Worm (Caenorhabditis elegans): ENCODE data around the gene srlf-14.

srlf-14 gene

DNA sequence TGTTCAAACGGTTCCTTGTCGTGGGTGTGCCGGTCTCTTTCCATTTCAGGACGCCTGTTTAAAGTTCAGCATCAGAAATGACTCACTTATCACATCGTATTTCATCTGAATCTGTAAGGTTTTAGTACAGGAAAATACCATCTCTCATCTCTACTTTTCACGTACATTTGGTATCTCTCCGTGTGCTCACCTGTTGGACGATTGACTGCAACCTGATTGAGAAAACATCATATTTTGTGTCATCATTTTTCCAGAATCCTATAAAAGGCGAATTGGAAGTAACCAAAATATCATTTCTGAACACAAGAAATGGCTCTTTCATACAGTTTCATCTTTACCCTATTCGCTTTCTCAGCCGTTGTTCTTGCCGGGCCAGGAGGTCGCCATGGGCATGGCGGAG, 5.9 kb upstream of the srlf-14 start, which contains the start of gene srlf-30:
TSS of gene srlf-30 (plus strand) at position 301 of the 400 bp plus-strand sequence.
- TF ChIP-seq ceh-36 (tag; optimal IDR thresholded peaks at IDR 0.05) (no peak), hnd-1 (tag; optimal IDR thresholded peaks at IDR 0.05) (no peak), hmg-4 (GFP tag; optimal IDR thresholded peaks at IDR 0.05) (no peak), aly-1 (tag; optimal IDR thresholded peaks at IDR 0.05) (no peak), tbx-11 (GFP tag; IDR thresholded peaks at IDR 0.05) (no peak), scrt-1 (GFP tag; IDR thresholded peaks at IDR 0.05) (no peak), flt-1 (GFP tag; IDR thresholded peaks at IDR 0.05) (no peak), tbx-37 (GFP tag; conservative IDR thresholded peaks at IDR 0.05) (no peak), hmbx-1 (tag; optimal IDR thresholded peaks at IDR 0.05) (no peak), pes-1 (GFP tag; IDR thresholded peaks at IDR 0.05) (no peak), ceh-13 (GFP tag; optimal IDR thresholded peaks at IDR 0.05) (no peak), ama-1 (optimal IDR thresholded peaks at IDR 0.05) (no peak), tra-4 (tag; optimal IDR thresholded peaks at IDR 0.05) (no peak), ets-7 (tag; optimal IDR thresholded peaks at IDR 0.05) (no peak), sea-1 (GFP tag; conservative IDR thresholded peaks at IDR 0.05) (no peak), B0310.2 (tag; optimal IDR thresholded peaks at IDR 0.05) (no peak)

- TF ChIP-seq hmg-4 (GFP tag; optimal IDR thresholded peaks at IDR 0.05): no peak
- TF ChIP-seq flt-1 (GFP tag; IDR thresholded peaks at IDR 0.05): no peak
- TF ChIP-seq tra-4 (tag; optimal IDR thresholded peaks at IDR 0.05): no peak
These were observed 4.9 kb upstream of the srlf-14 start, which contains the start of the genes F13E9.9 and F13E9.19 for ce11 chrIV:10899091-10899490. TSS of gene F13E9.9 (minus strand) at chrIV:10899191. TSS of gene F13E9.19 (plus strand) at chrIV:10899406.

- TF ChIP-seq F13C5.2 (tag; optimal IDR thresholded peaks at IDR 0.05) (no peak), ama-1 (optimal IDR thresholded peaks at IDR 0.05) (no peak), scrt-1 (GFP tag; IDR thresholded peaks at IDR 0.05) (no peak), flt-1 (GFP tag; IDR thresholded peaks at IDR 0.05) (no peak), ceh-36 (tag; optimal IDR thresholded peaks at IDR 0.05) (no peak), tbx-37 (GFP tag; conservative IDR thresholded peaks at IDR 0.05) (no peak)
These were observed 4.0 kb upstream of the srlf-14 start for ce11 chrIV:10898160-10898559.

ce11 chrIV:10896512-10896911, 2.4 kb upstream of the srlf-14 start, which contains the start of gene srlf-13:
TSS of gene srlf-13 (minus strand) at chrIV:10896612.
- TF ChIP-seq hmbx-1 (tag; optimal IDR thresholded peaks at IDR 0.05) (no peak), tra-4 (tag; optimal IDR thresholded peaks at IDR 0.05) (no peak), ceh-13 (GFP tag; optimal IDR thresholded peaks at IDR 0.05) (no peak), flt-1 (GFP tag; IDR thresholded peaks at IDR 0.05) (no peak), hmg-4 (GFP tag; optimal IDR thresholded peaks at IDR 0.05) (no peak), sea-1 (GFP tag; conservative IDR thresholded peaks at IDR 0.05) (no peak), aly-1 (tag; optimal IDR thresholded peaks at IDR 0.05) (no peak), pes-1 (GFP tag; IDR thresholded peaks at IDR 0.05) (no peak), tbx-37 (GFP tag; conservative IDR thresholded peaks at IDR 0.05) (no peak), ceh-36 (tag; optimal IDR thresholded peaks at IDR 0.05) (no peak), B0310.2 (tag; optimal IDR thresholded peaks at IDR 0.05) (no peak), ama-1 (optimal IDR thresholded peaks at IDR 0.05) (no peak), hnd-1 (tag; optimal IDR thresholded peaks at IDR 0.05) (no peak), scrt-1 (GFP tag; IDR thresholded peaks at IDR 0.05) (no peak), ets-7 (tag; optimal IDR thresholded peaks at IDR 0.05) (no peak)

DNA sequence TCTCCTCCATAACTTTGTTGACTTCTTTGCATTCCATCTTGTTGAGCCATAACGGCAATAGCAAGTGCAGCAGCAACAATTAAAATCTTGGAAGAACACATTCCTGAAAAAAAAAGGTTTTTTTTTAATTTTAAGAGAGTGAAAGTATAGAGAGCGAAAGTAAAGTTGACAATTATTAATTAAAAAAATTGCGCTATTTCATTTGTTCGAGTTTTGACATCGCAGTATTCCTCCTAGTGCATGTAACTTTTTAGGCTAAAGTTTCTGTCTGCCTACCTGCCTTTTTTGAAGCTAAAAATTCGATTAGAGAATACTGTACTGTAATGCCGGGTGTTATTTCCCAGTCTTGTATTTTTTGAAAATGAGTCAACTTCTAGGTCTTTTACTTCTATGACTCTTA, 2.2 kb downstream of the srlf-14 start, which contains the start of gene srlf-12:
TSS of gene srlf-12 (minus strand) at position 101 of the 400 bp plus-strand sequence.
- no peak for TF ChIP-seq hmbx-1 (tag; optimal IDR thresholded peaks at IDR 0.05)
- TF ChIP-seq aly-1 (tag; optimal IDR thresholded peaks at IDR 0.05): no peak
- no peak for TF ChIP-seq sea-1 (GFP tag; conservative IDR thresholded peaks at IDR 0.05)

ce11 chrIV:10889820-10890462, 4.2 kb downstream of the srlf-14 start, which contains the start of gene F13E9.15:
TSS of gene F13E9.15 (minus strand) at chrIV:10889870.
- no peak for TF ChIP-seq hnd-1 (tag; optimal IDR thresholded peaks at IDR 0.05)
- TF ChIP-seq tra-4 (tag; optimal IDR thresholded peaks at IDR 0.05): no peak
- no peak for TF ChIP-seq ceh-36 (tag; optimal IDR thresholded peaks at IDR 0.05)
- TF ChIP-seq sea-1 (GFP tag; conservative IDR thresholded peaks at IDR 0.05): no peak
- TF ChIP-seq flt-1 (GFP tag; IDR thresholded peaks at IDR 0.05): no peak
- TF ChIP-seq pes-1 (GFP tag; IDR thresholded peaks at IDR 0.05): no peak
- TF ChIP-seq ets-7 (tag; optimal IDR thresholded peaks at IDR 0.05): no peak
- TF ChIP-seq tbx-37 (GFP tag; conservative IDR thresholded peaks at IDR 0.05): no peak
- TF ChIP-seq ceh-13 (GFP tag; optimal IDR thresholded peaks at IDR 0.05): no peak
- no peak for TF ChIP-seq ama-1 (optimal IDR thresholded peaks at IDR 0.05)
- no peak for TF ChIP-seq F13C5.2 (tag; optimal IDR thresholded peaks at IDR 0.05)
- TF ChIP-seq hmbx-1 (tag; optimal IDR thresholded peaks at IDR 0.05): no peak
- TF ChIP-seq scrt-1 (GFP tag; IDR thresholded peaks at IDR 0.05): no peak
- no peak for TF ChIP-seq tbx-11 (GFP tag; IDR thresholded peaks at IDR 0.05)

ce11 chrIV:10887285-10887684, 6.9 kb downstream of the srlf-14 start, which contains the start of gene F13E9.16:
TSS of gene F13E9.16 (minus strand) at chrIV:10887385.
- TF ChIP-seq ceh-36 (tag; optimal IDR thresholded peaks at IDR 0.05): no peak
- no peak for TF ChIP-seq tra-4 (tag; optimal IDR thresholded peaks at IDR 0.05)
- no peak for TF ChIP-seq aly-1 (tag; optimal IDR thresholded peaks at IDR 0.05)
- no peak for TF ChIP-seq B0310.2 (tag; optimal IDR thresholded peaks at IDR 0.05)
- TF ChIP-seq ama-1 (optimal IDR thresholded peaks at IDR 0.05): no peak
- TF ChIP-seq tbx-11 (GFP tag; IDR thresholded peaks at IDR 0.05): no peak
- TF ChIP-seq F13C5.2 (tag; optimal IDR thresholded peaks at IDR 0.05): no peak
- no peak for TF ChIP-seq ets-7 (tag; optimal IDR thresholded peaks at IDR 0.05)

- no peak for TF ChIP-seq flt-1 (GFP tag; IDR thresholded peaks at IDR 0.05)
- TF ChIP-seq ceh-36 (tag; optimal IDR thresholded peaks at IDR 0.05): no peak
- TF ChIP-seq hnd-1 (tag; optimal IDR thresholded peaks at IDR 0.05): no peak
- TF ChIP-seq ceh-13 (GFP tag; optimal IDR thresholded peaks at IDR 0.05): no peak
- no peak for TF ChIP-seq ets-7 (tag; optimal IDR thresholded peaks at IDR 0.05)
These were observed 8.2 kb downstream of the srlf-14 start, which contains the start of gene srlf-11 for ce11 chrIV:10885915-10886314. TSS of gene srlf-11 (minus strand) at chrIV:10886015.

All from whole organism, early embryonic.